Worm (Caenorhabditis elegans): Measurements from ENCODE around the gene hot-3.

DNA sequence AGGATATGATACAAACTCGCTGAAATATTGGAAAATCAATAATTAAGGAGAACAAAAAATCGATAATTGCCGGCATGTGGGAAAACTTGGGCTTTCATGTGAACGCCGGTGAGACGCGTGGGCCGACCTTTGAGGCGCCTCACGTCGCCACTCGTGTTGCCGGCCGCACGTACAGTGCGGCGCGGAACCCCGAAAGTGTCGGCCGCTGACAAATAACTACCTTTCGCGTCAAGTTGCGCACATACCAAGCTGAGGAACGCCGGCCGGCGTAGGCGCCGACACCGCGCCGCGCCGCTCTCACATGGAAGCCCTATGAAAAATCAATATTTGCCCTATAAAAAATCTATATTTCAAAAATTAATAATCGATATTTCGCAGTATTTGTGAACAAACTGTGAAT, 6.4 kb upstream of the hot-3 start:
- TF ChIP-seq F13C5.2 (tag; optimal IDR thresholded peaks at IDR 0.05) (no peak), aly-1 (tag; optimal IDR thresholded peaks at IDR 0.05) (no peak), B0310.2 (tag; optimal IDR thresholded peaks at IDR 0.05) (no peak), ama-1 (optimal IDR thresholded peaks at IDR 0.05) (no peak), hmg-4 (GFP tag; optimal IDR thresholded peaks at IDR 0.05) (no peak), tra-4 (tag; optimal IDR thresholded peaks at IDR 0.05) (no peak), tbx-11 (GFP tag; IDR thresholded peaks at IDR 0.05) (no peak), ets-7 (tag; optimal IDR thresholded peaks at IDR 0.05) (no peak), flt-1 (GFP tag; IDR thresholded peaks at IDR 0.05) (no peak), ceh-13 (GFP tag; optimal IDR thresholded peaks at IDR 0.05) (no peak), ceh-36 (tag; optimal IDR thresholded peaks at IDR 0.05) (no peak), pes-1 (GFP tag; IDR thresholded peaks at IDR 0.05) (no peak)

All from whole organism, early embryonic.